Worm (Caenorhabditis elegans) whole organism, late embryonic: Measurements from ENCODE around the gene col-129.
"Not testable (repeated sequence)": the region's sequence is repeated elsewhere in the genome, so short reads cannot be mapped to it uniquely, and the experiment has no call there.

Experiments used
- F13H6.1 ChIP-seq: sonication (generic microtip); optimal IDR thresholded peaks from 2 replicates; lab custom pipeline; 2016; ENCODE audit warnings: missing genetic modification characterization, missing compliant biosample characterization
- K02D7.2 ChIP-seq: sonication (generic microtip); optimal IDR thresholded peaks from 2 replicates; lab custom pipeline; 2017; ENCODE audit warnings: mild to moderate bottlenecking, missing genetic modification characterization, missing compliant biosample characterization
- T23F11.4 ChIP-seq: fragments of 200-800 bp; sonication (Bioruptor generic); optimal IDR thresholded peaks from 2 replicates; lab custom pipeline; 2018; ENCODE audit warnings: mild to moderate bottlenecking, missing genetic modification characterization, missing compliant biosample characterization
- Y22D7AL.16 ChIP-seq: sonication (generic microtip); optimal IDR thresholded peaks from 2 replicates; lab custom pipeline; 2016; ENCODE audit warnings: missing genetic modification characterization, missing compliant biosample characterization
- ama-1 ChIP-seq: fragments of 150-350 bp; optimal IDR thresholded peaks from 2 replicates; lab custom pipeline; 2014
- ceh-18 ChIP-seq: sonication (generic microtip); optimal IDR thresholded peaks from 2 replicates; lab custom pipeline; 2016; ENCODE audit warnings: missing genetic modification characterization, missing compliant biosample characterization
- ceh-19 ChIP-seq: fragments of 200-800 bp; sonication (Bioruptor generic); optimal IDR thresholded peaks from 2 replicates; lab custom pipeline; 2018; ENCODE audit warnings: mild to moderate bottlenecking, missing genetic modification characterization, missing compliant biosample characterization
- ceh-24 ChIP-seq: sonication (generic microtip); optimal IDR thresholded peaks from 2 replicates; lab custom pipeline; 2016; ENCODE audit warnings: mild to moderate bottlenecking, missing genetic modification characterization, missing compliant biosample characterization
- ceh-48 ChIP-seq: sonication (generic microtip); optimal IDR thresholded peaks from 2 replicates; lab custom pipeline; 2016; ENCODE audit warnings: missing genetic modification characterization, inconsistent platforms, missing compliant biosample characterization
- ceh-6 ChIP-seq: fragments of 200-800 bp; sonication (Bioruptor generic); optimal IDR thresholded peaks from 2 replicates; lab custom pipeline; 2018; ENCODE audit warnings: mild to moderate bottlenecking, missing genetic modification characterization, missing compliant biosample characterization
- ceh-9 ChIP-seq: sonication (generic microtip); optimal IDR thresholded peaks from 2 replicates; lab custom pipeline; 2016; ENCODE audit warnings: mild to moderate bottlenecking, missing genetic modification characterization, inconsistent platforms, missing compliant biosample characterization
- dmd-4 ChIP-seq: sonication (generic microtip); optimal IDR thresholded peaks from 2 replicates; lab custom pipeline; 2016; ENCODE audit warnings: borderline replicate concordance, missing genetic modification characterization, missing compliant biosample characterization
- dve-1 ChIP-seq: sonication (generic microtip); optimal IDR thresholded peaks from 2 replicates; lab custom pipeline; 2017; ENCODE audit warnings: antibody characterized with exemption, mild to moderate bottlenecking, missing genetic modification characterization, missing compliant biosample characterization
- elt-4 ChIP-seq: sonication (generic microtip); optimal IDR thresholded peaks from 2 replicates; lab custom pipeline; 2016; ENCODE audit warnings: missing genetic modification characterization, missing compliant biosample characterization
- ets-4 ChIP-seq: sonication (generic microtip); optimal IDR thresholded peaks from 2 replicates; lab custom pipeline; 2016; ENCODE audit warnings: missing genetic modification characterization, missing compliant biosample characterization
- fax-1 ChIP-seq: sonication (generic microtip); optimal IDR thresholded peaks from 2 replicates; lab custom pipeline; 2016; ENCODE audit warnings: missing genotype, missing genetic modification characterization, missing compliant biosample characterization
- fkh-10 ChIP-seq: fragments of 150-350 bp; optimal IDR thresholded peaks from 2 replicates; lab custom pipeline; 2014; ENCODE audit warnings: missing biosample characterization, missing genetic modification reagents, missing genetic modification characterization
- gmeb-2 ChIP-seq: sonication (generic microtip); optimal IDR thresholded peaks from 2 replicates; lab custom pipeline; 2016; ENCODE audit warnings: missing genetic modification characterization, inconsistent platforms, missing compliant biosample characterization
- hlh-13 ChIP-seq: fragments of 200-800 bp; sonication (Bioruptor generic); optimal IDR thresholded peaks from 2 replicates; lab custom pipeline; 2018; ENCODE audit warnings: mild to moderate bottlenecking, missing genetic modification characterization, missing compliant biosample characterization
- hlh-15 ChIP-seq: sonication (generic microtip); optimal IDR thresholded peaks from 2 replicates; lab custom pipeline; 2016; ENCODE audit warnings: missing genetic modification characterization, missing compliant biosample characterization
- hlh-30 ChIP-seq: sonication (generic microtip); optimal IDR thresholded peaks from 2 replicates; lab custom pipeline; 2017; ENCODE audit warnings: antibody characterized with exemption, missing genetic modification characterization, missing compliant biosample characterization; ENCODE audit not compliant: insufficient read depth
- hlh-6 ChIP-seq: sonication (generic microtip); optimal IDR thresholded peaks from 2 replicates; lab custom pipeline; 2016; ENCODE audit warnings: missing genotype, missing genetic modification characterization, missing compliant biosample characterization
- lim-6 ChIP-seq: sonication (generic microtip); optimal IDR thresholded peaks from 2 replicates; lab custom pipeline; 2016; ENCODE audit warnings: missing genetic modification characterization, missing compliant biosample characterization
- madf-2 ChIP-seq: sonication (generic microtip); optimal IDR thresholded peaks from 2 replicates; lab custom pipeline; 2017; ENCODE audit warnings: missing genetic modification characterization, missing compliant biosample characterization
- nfya-1 ChIP-seq: sonication (generic microtip); optimal IDR thresholded peaks from 2 replicates; lab custom pipeline; 2017; ENCODE audit warnings: missing genetic modification characterization, mild to moderate bottlenecking, missing compliant biosample characterization, antibody characterized with exemption, moderate library complexity
- nhr-11 ChIP-seq: fragments of 150-350 bp; optimal IDR thresholded peaks from 2 replicates; lab custom pipeline; 2014; ENCODE audit warnings: missing biosample characterization, missing genetic modification characterization
- pat-9 ChIP-seq: fragments of 200-800 bp; sonication (Bioruptor generic); optimal IDR thresholded peaks from 2 replicates; lab custom pipeline; 2018; ENCODE audit warnings: mild to moderate bottlenecking, missing genetic modification characterization, moderate library complexity, missing compliant biosample characterization
- pax-1 ChIP-seq: fragments of 150-350 bp; optimal IDR thresholded peaks from 2 replicates; lab custom pipeline; 2014; ENCODE audit warnings: missing biosample characterization, missing genetic modification characterization
- pha-4 ChIP-seq: fragments of 150-350 bp; optimal IDR thresholded peaks from 2 replicates; lab custom pipeline; 2018; ENCODE audit warnings: missing biosample characterization, missing genetic modification reagents, missing genetic modification characterization
- pros-1 ChIP-seq: fragments of 150-350 bp; optimal IDR thresholded peaks from 2 replicates; lab custom pipeline; 2014; ENCODE audit warnings: missing biosample characterization, missing genetic modification reagents, missing genetic modification characterization
- rnt-1 ChIP-seq: sonication (generic microtip); optimal IDR thresholded peaks from 2 replicates; lab custom pipeline; 2016; ENCODE audit warnings: missing genetic modification characterization, missing compliant biosample characterization
- sdc-2 ChIP-seq: sonication (generic microtip); optimal IDR thresholded peaks from 2 replicates; lab custom pipeline; 2016; ENCODE audit warnings: missing genotype, missing genetic modification characterization, missing compliant biosample characterization
- sox-2 ChIP-seq: fragments of 200-800 bp; sonication (Bioruptor generic); IDR thresholded peaks from 2 replicates; pipeline ENCODE4 v1.3.6; 2022; ENCODE audit warnings: missing genetic modification reagents, missing genetic modification characterization, missing compliant biosample characterization
- syd-9 ChIP-seq: sonication (generic microtip); optimal IDR thresholded peaks from 2 replicates; lab custom pipeline; 2016; ENCODE audit warnings: mild to moderate bottlenecking, missing genetic modification characterization, moderate library complexity, missing compliant biosample characterization
- tbx-2 ChIP-seq: sonication (generic microtip); optimal IDR thresholded peaks from 2 replicates; lab custom pipeline; 2016; ENCODE audit warnings: missing genetic modification characterization, missing compliant biosample characterization
- ttx-3 ChIP-seq: sonication (generic microtip); optimal IDR thresholded peaks from 2 replicates; lab custom pipeline; 2016; ENCODE audit warnings: missing genetic modification reagents, missing genetic modification characterization, missing compliant biosample characterization
- unc-3 ChIP-seq, 2 experiments: fragments of 200-800 bp in 1 of 2; sonication (Bioruptor generic) in 1 of 2; sonication (generic microtip) in 1 of 2; conservative IDR thresholded peaks in 1 of 2; optimal IDR thresholded peaks in 1 of 2; 2 replicates each; pipeline versions ENCODE4 v1.3.6 to Lab custom; 2016 to 2022; ENCODE audit warnings: missing compliant biosample characterization in 2 of 2, missing genetic modification characterization in 2 of 2, missing genetic modification reagents in 1 of 2
- unc-55 ChIP-seq: sonication (generic microtip); optimal IDR thresholded peaks from 2 replicates; lab custom pipeline; 2017; ENCODE audit warnings: missing biosample characterization, missing genetic modification reagents, missing genetic modification characterization
- unc-86 ChIP-seq: sonication (generic microtip); optimal IDR thresholded peaks from 2 replicates; lab custom pipeline; 2016; ENCODE audit warnings: missing genetic modification characterization, missing compliant biosample characterization
- zip-5 ChIP-seq: sonication (generic microtip); optimal IDR thresholded peaks from 2 replicates; lab custom pipeline; 2016; ENCODE audit warnings: missing genetic modification characterization, missing compliant biosample characterization

The col-129 gene

ce11 chrIV:12138093-12138492 lies 27.9 kb upstream of the col-129 start, which contains the start of gene B0001.4:
Gene B0001.4 (minus strand): TSS chrIV:12138193.
- TF ChIP-seq pat-9, pax-1, ets-4 (tag; lab: Kevin White, UChicago): not testable (repeated sequence)

- no peak for TF ChIP-seq Y22D7AL.16 (tag; lab: Kevin White, UChicago)
- no peak for TF ChIP-seq ttx-3 (tag; lab: Kevin White, UChicago)
- no peak for TF ChIP-seq ceh-6 (GFP tag; lab: Kevin White, UChicago)
- TF ChIP-seq elt-4 (tag; lab: Kevin White, UChicago): no peak
- TF ChIP-seq lim-6 (tag; lab: Kevin White, UChicago): no peak
- TF ChIP-seq ceh-48 (tag; lab: Kevin White, UChicago): no peak
- no peak for TF ChIP-seq ceh-24 (tag; lab: Kevin White, UChicago)
- TF ChIP-seq pros-1 (tag; lab: Kevin White, UChicago): no peak
- TF ChIP-seq hlh-30 (tag; lab: Kevin White, UChicago): no peak
- TF ChIP-seq hlh-6: no peak
- no peak for TF ChIP-seq ceh-9 (tag; lab: Kevin White, UChicago)
- no peak for TF ChIP-seq nfya-1 (tag; lab: Kevin White, UChicago)
- TF ChIP-seq ceh-18: no peak
- no peak for TF ChIP-seq unc-86 (tag; lab: Kevin White, UChicago)
Measured at ce11 chrIV:12134991-12135390, 24.8 kb upstream of the col-129 start.

- no peak for TF ChIP-seq ceh-48 (tag; lab: Kevin White, UChicago)
- no peak for TF ChIP-seq fkh-10
- no peak for TF ChIP-seq hlh-13
- no peak for TF ChIP-seq F13H6.1
- TF ChIP-seq dmd-4: no peak
- TF ChIP-seq ceh-18: no peak
- TF ChIP-seq sox-2 (GFP tag; lab: Robert Waterston, UW): no peak
- no peak for TF ChIP-seq ama-1 (lab: Kevin White, UChicago)
- TF ChIP-seq tbx-2 (tag; lab: Kevin White, UChicago): no peak
- no peak for TF ChIP-seq unc-55
- TF ChIP-seq syd-9 (tag; lab: Kevin White, UChicago): no peak
- TF ChIP-seq, all 69 proteins: peak for 0
Measured at ce11 chrIV:12133776-12134175, 23.5 kb upstream of the col-129 start.

ce11 chrIV:12131308-12132072 lies 21.3 kb upstream of the col-129 start:
- TF ChIP-seq unc-3 (GFP tag; conservative IDR thresholded peaks at IDR 0.05; lab: Robert Waterston, UW): no peak
- no peak for TF ChIP-seq unc-3 (tag; optimal IDR thresholded peaks at IDR 0.05; lab: Kevin White, UChicago)
- TF ChIP-seq nhr-11 (tag; lab: Kevin White, UChicago): no peak
- no peak for TF ChIP-seq T23F11.4 (GFP tag; lab: Kevin White, UChicago)
- TF ChIP-seq ceh-18: no peak
- no peak for TF ChIP-seq dmd-4
- no peak for TF ChIP-seq fkh-10
- no peak for TF ChIP-seq dve-1 (tag; lab: Kevin White, UChicago)
- TF ChIP-seq pax-1 (tag; lab: Kevin White, UChicago): no peak
- TF ChIP-seq sdc-2 (tag; lab: Kevin White, UChicago): no peak
- TF ChIP-seq gmeb-2 (tag; lab: Kevin White, UChicago): no peak
- TF ChIP-seq fax-1: no peak

- TF ChIP-seq F13H6.1 (no peak), pha-4 (tag; lab: Kevin White, UChicago) (no peak), hlh-13 (no peak), ceh-6 (GFP tag; lab: Kevin White, UChicago) (no peak), elt-4 (tag; lab: Kevin White, UChicago) (no peak), dve-1 (tag; lab: Kevin White, UChicago) (no peak), pat-9 (tag; lab: Kevin White, UChicago) (no peak), ceh-19 (GFP tag; lab: Kevin White, UChicago) (no peak), zip-5 (no peak), madf-2 (tag; lab: Kevin White, UChicago) (no peak), hlh-15 (tag; lab: Kevin White, UChicago) (no peak), K02D7.2 (tag; lab: Kevin White, UChicago) (no peak), rnt-1 (tag; lab: Kevin White, UChicago) (no peak), nhr-11 (tag; lab: Kevin White, UChicago) (no peak)
Measured at ce11 chrIV:12129204-12129603, 19.0 kb upstream of the col-129 start, which contains the start of gene lin-24. Gene lin-24 (plus strand): TSS chrIV:12129504.
